Fruit fly (Drosophila melanogaster) whole organism, embryonic: Measurements from ENCODE around the gene Tim8.

Experiments used
- B-H2 ChIP-seq: fragments of 200-800 bp; sonication (Bioruptor generic); optimal IDR thresholded peaks from 2 replicates; lab custom pipeline; 2018; ENCODE audit warnings: missing biosample characterization, mild to moderate bottlenecking, missing genetic modification characterization
- CG31365 ChIP-seq: fragments of 200-800 bp; sonication (Bioruptor generic); optimal IDR thresholded peaks from 2 replicates; lab custom pipeline; 2018; ENCODE audit warnings: missing biosample characterization, mild to moderate bottlenecking, missing genetic modification characterization
- CG34422 ChIP-seq: fragments of 200-800 bp; sonication (Bioruptor generic); IDR thresholded peaks from 3 replicates; pipeline ENCODE4 v1.3.6; 2022; ENCODE audit warnings: missing biosample characterization, missing genetic modification characterization
- CG6683 ChIP-seq: fragments of 200-800 bp; sonication (Bioruptor generic); optimal IDR thresholded peaks from 2 replicates; lab custom pipeline; 2017; ENCODE audit warnings: missing biosample characterization, mild to moderate bottlenecking, missing genetic modification characterization, missing genetic modification reagents
- Oaz ChIP-seq: fragments of 200-800 bp; sonication (Bioruptor generic); IDR thresholded peaks from 2 replicates; pipeline ENCODE4 v1.3.6; 2022; ENCODE audit warnings: missing biosample characterization, missing genetic modification characterization
- ham ChIP-seq: fragments of 200-800 bp; sonication (Bioruptor generic); IDR thresholded peaks from 2 replicates; pipeline ENCODE4 v1.3.6; 2022; ENCODE audit warnings: missing biosample characterization, missing genetic modification characterization
- knrl ChIP-seq: fragments of 200-800 bp; sonication (Bioruptor generic); IDR thresholded peaks from 3 replicates; pipeline ENCODE4 v1.3.6; 2022; ENCODE audit warnings: missing biosample characterization, missing genetic modification characterization; ENCODE audit not compliant: partially characterized antibody

dm6 chrX:11371613-11372012 lies 3.4 kb downstream of the Tim8 start:
- TF ChIP-seq CG6683 (GFP tag; lab: Kevin White, UChicago) (no peak), B-H2 (GFP tag; lab: Kevin White, UChicago) (no peak), CG34422 (GFP tag; lab: Robert Waterston, UW) (no peak), Oaz (GFP tag; lab: Robert Waterston, UW) (no peak), ham (GFP tag; lab: Robert Waterston, UW) (no peak), knrl (no peak), CG31365 (no peak)
